Worm (Caenorhabditis elegans): ENCODE results near the gene rhi-1.

The rhi-1 gene

ce11 chrX:4556028-4556427 is 47.7 kb downstream of the rhi-1 start:
- TF ChIP-seq nhr-12 (tag; optimal IDR thresholded peaks at IDR 0.05) (no peak), hmg-11 (tag; optimal IDR thresholded peaks at IDR 0.05) (no peak), mdl-1 (tag; optimal IDR thresholded peaks at IDR 0.05) (no peak), nhr-237 (tag; optimal IDR thresholded peaks at IDR 0.05) (no peak), elt-3 (tag; optimal IDR thresholded peaks at IDR 0.05) (no peak), ceh-28 (tag; optimal IDR thresholded peaks at IDR 0.05) (no peak), nhr-76 (tag; optimal IDR thresholded peaks at IDR 0.05) (no peak), fkh-10 (GFP tag; optimal IDR thresholded peaks at IDR 0.05) (no peak), nhr-11 (tag; optimal IDR thresholded peaks at IDR 0.05) (no peak), lsy-12 (tag; optimal IDR thresholded peaks at IDR 0.05) (no peak), nhr-67 (tag; optimal IDR thresholded peaks at IDR 0.05) (no peak), ceh-16 (tag; optimal IDR thresholded peaks at IDR 0.05) (no peak), zag-1 (tag; optimal IDR thresholded peaks at IDR 0.05) (no peak), ceh-82 (tag; optimal IDR thresholded peaks at IDR 0.05) (no peak), lin-15B (tag; optimal IDR thresholded peaks at IDR 0.05) (no peak), aly-2 (tag; optimal IDR thresholded peaks at IDR 0.05) (no peak), nhr-28 (tag; optimal IDR thresholded peaks at IDR 0.05) (no peak), ama-1 (optimal IDR thresholded peaks at IDR 0.05) (no peak), fkh-2 (tag; optimal IDR thresholded peaks at IDR 0.05) (no peak), pqm-1 (tag; optimal IDR thresholded peaks at IDR 0.05) (no peak)
